Worm (Caenorhabditis elegans) whole organism, early embryonic: ENCODE measurements around the gene sart-3.

Source experiments
- B0310.2 ChIP-seq: sonication (generic microtip); optimal IDR thresholded peaks from 2 replicates; lab custom pipeline; 2016; ENCODE audit warnings: mild to moderate bottlenecking, missing genetic modification characterization, missing compliant biosample characterization
- F13C5.2 ChIP-seq: sonication (generic microtip); optimal IDR thresholded peaks from 2 replicates; lab custom pipeline; 2017; ENCODE audit warnings: mild to moderate bottlenecking, missing genetic modification characterization, inconsistent platforms, missing compliant biosample characterization
- aly-1 ChIP-seq: sonication (generic microtip); optimal IDR thresholded peaks from 2 replicates; lab custom pipeline; 2016; ENCODE audit warnings: missing genetic modification characterization, missing compliant biosample characterization
- ama-1 ChIP-seq: fragments of 150-350 bp; optimal IDR thresholded peaks from 2 replicates; lab custom pipeline; 2014
- ceh-13 ChIP-seq: fragments of 200-800 bp; sonication (Bioruptor generic); optimal IDR thresholded peaks from 2 replicates; lab custom pipeline; 2018; ENCODE audit warnings: mild to moderate bottlenecking, missing genetic modification characterization, missing compliant biosample characterization
- ceh-36 ChIP-seq: sonication (generic microtip); optimal IDR thresholded peaks from 2 replicates; lab custom pipeline; 2016; ENCODE audit warnings: missing genetic modification characterization, inconsistent platforms, missing compliant biosample characterization
- ets-7 ChIP-seq: sonication (generic microtip); optimal IDR thresholded peaks from 2 replicates; lab custom pipeline; 2016; ENCODE audit warnings: missing genotype, missing genetic modification characterization, missing compliant biosample characterization
- flt-1 ChIP-seq: fragments of 200-800 bp; sonication (Bioruptor generic); IDR thresholded peaks from 2 replicates; pipeline ENCODE4 v1.3.6; 2022; ENCODE audit warnings: missing genetic modification characterization, missing compliant biosample characterization
- hmbx-1 ChIP-seq: sonication (generic microtip); optimal IDR thresholded peaks from 2 replicates; lab custom pipeline; 2016; ENCODE audit warnings: mild to moderate bottlenecking, missing genetic modification characterization, missing compliant biosample characterization
- hmg-4 ChIP-seq: fragments of 200-800 bp; sonication (Bioruptor generic); optimal IDR thresholded peaks from 2 replicates; lab custom pipeline; 2018; ENCODE audit warnings: mild to moderate bottlenecking, missing genetic modification characterization, missing compliant biosample characterization
- hnd-1 ChIP-seq: sonication (generic microtip); optimal IDR thresholded peaks from 2 replicates; lab custom pipeline; 2016; ENCODE audit warnings: missing genetic modification characterization, missing compliant biosample characterization
- pes-1 ChIP-seq: fragments of 200-800 bp; sonication (Bioruptor generic); IDR thresholded peaks from 2 replicates; pipeline ENCODE4 v1.3.6; 2022; ENCODE audit warnings: missing genetic modification reagents, missing genetic modification characterization, missing compliant biosample characterization
- scrt-1 ChIP-seq: fragments of 200-800 bp; sonication (Bioruptor generic); IDR thresholded peaks from 2 replicates; pipeline ENCODE4 v1.3.6; 2022; ENCODE audit warnings: missing genetic modification characterization, missing compliant biosample characterization
- sea-1 ChIP-seq: fragments of 200-800 bp; sonication (Bioruptor generic); conservative IDR thresholded peaks from 2 replicates; pipeline ENCODE4 v1.3.6; 2022; ENCODE audit warnings: missing genetic modification characterization, missing compliant biosample characterization
- tbx-11 ChIP-seq: fragments of 200-800 bp; sonication (Bioruptor generic); IDR thresholded peaks from 2 replicates; pipeline ENCODE4 v1.3.6; 2022; ENCODE audit warnings: missing genetic modification characterization, missing compliant biosample characterization
- tbx-37 ChIP-seq: fragments of 200-800 bp; sonication (Bioruptor generic); conservative IDR thresholded peaks from 2 replicates; pipeline ENCODE4 v1.3.6; 2022; ENCODE audit warnings: missing genetic modification reagents, missing genetic modification characterization, missing compliant biosample characterization
- tra-4 ChIP-seq: sonication (generic microtip); optimal IDR thresholded peaks from 2 replicates; lab custom pipeline; 2017; ENCODE audit warnings: missing genetic modification characterization, missing compliant biosample characterization

sart-3 gene

ce11 chrIV:11332751-11333150 is at the start of gene sart-3:
sart-3 (minus strand) TSS chrIV:11332969.
- TF ChIP-seq tra-4 (tag; lab: Kevin White, UChicago): no peak
- TF ChIP-seq ceh-13: no peak
- no peak for TF ChIP-seq F13C5.2 (tag; lab: Kevin White, UChicago)
- no peak for TF ChIP-seq sea-1 (GFP tag; lab: Robert Waterston, UW)
- no peak for TF ChIP-seq ets-7
- no peak for TF ChIP-seq aly-1
- no peak for TF ChIP-seq tbx-11 (GFP tag; lab: Robert Waterston, UW)
- TF ChIP-seq ama-1 (lab: Kevin White, UChicago): no peak
- no peak for TF ChIP-seq hnd-1 (tag; lab: Kevin White, UChicago)
- no peak for TF ChIP-seq ceh-36 (tag; lab: Kevin White, UChicago)

ce11 chrIV:11379254-11379653 is 46.5 kb upstream of the sart-3 start, which contains the start of gene fbxb-76:
fbxb-76 (minus strand) TSS chrIV:11379354.
- no peak for TF ChIP-seq pes-1
- TF ChIP-seq scrt-1 (GFP tag; lab: Robert Waterston, UW): no peak

- no peak for TF ChIP-seq hmbx-1 (tag; lab: Kevin White, UChicago)
- TF ChIP-seq tbx-11 (GFP tag; lab: Robert Waterston, UW): no peak
- TF ChIP-seq sea-1 (GFP tag; lab: Robert Waterston, UW): no peak
- no peak for TF ChIP-seq ceh-36 (tag; lab: Kevin White, UChicago)
- TF ChIP-seq ets-7: no peak
- TF ChIP-seq scrt-1 (GFP tag; lab: Robert Waterston, UW): no peak
- no peak for TF ChIP-seq F13C5.2 (tag; lab: Kevin White, UChicago)
These were observed 44.7 kb upstream of the sart-3 start for ce11 chrIV:11377439-11377838.

- TF ChIP-seq hmbx-1 (tag; lab: Kevin White, UChicago) (no peak), aly-1 (no peak), tbx-11 (GFP tag; lab: Robert Waterston, UW) (no peak), flt-1 (GFP tag; lab: Robert Waterston, UW) (no peak)
These were observed 42.9 kb upstream of the sart-3 start for ce11 chrIV:11375713-11376112.

- no peak for TF ChIP-seq hmbx-1 (tag; lab: Kevin White, UChicago)
- TF ChIP-seq F13C5.2 (tag; lab: Kevin White, UChicago): no peak
- no peak for TF ChIP-seq ets-7
- TF ChIP-seq tra-4 (tag; lab: Kevin White, UChicago): no peak
- TF ChIP-seq scrt-1 (GFP tag; lab: Robert Waterston, UW): no peak
- no peak for TF ChIP-seq tbx-37
- TF ChIP-seq ama-1 (lab: Kevin White, UChicago): no peak
- TF ChIP-seq B0310.2 (tag; lab: Kevin White, UChicago): no peak
These were observed 39.7 kb upstream of the sart-3 start, which contains the start of gene cbd-1 for ce11 chrIV:11372366-11372997. cbd-1 (plus strand) TSS chrIV:11372991.

ce11 chrIV:11371645-11372044 is 38.9 kb upstream of the sart-3 start, which contains the start of gene sec-31:
sec-31 (minus strand) TSS chrIV:11371792.
- no peak for TF ChIP-seq tbx-37

ce11 chrIV:11363806-11364562 is 31.2 kb upstream of the sart-3 start:
- TF ChIP-seq sea-1 (GFP tag; lab: Robert Waterston, UW): no peak
- TF ChIP-seq hmbx-1 (tag; lab: Kevin White, UChicago): no peak
- TF ChIP-seq ceh-13: no peak
- no peak for TF ChIP-seq F13C5.2 (tag; lab: Kevin White, UChicago)
- no peak for TF ChIP-seq tbx-37
- TF ChIP-seq aly-1: no peak
- TF ChIP-seq ama-1 (lab: Kevin White, UChicago): no peak
- no peak for TF ChIP-seq flt-1 (GFP tag; lab: Robert Waterston, UW)
- TF ChIP-seq hmg-4 (GFP tag; lab: Kevin White, UChicago): no peak
- no peak for TF ChIP-seq hnd-1 (tag; lab: Kevin White, UChicago)
- TF ChIP-seq tbx-11 (GFP tag; lab: Robert Waterston, UW): no peak
- no peak for TF ChIP-seq tra-4 (tag; lab: Kevin White, UChicago)
- no peak for TF ChIP-seq ets-7
- TF ChIP-seq B0310.2 (tag; lab: Kevin White, UChicago): no peak
- no peak for TF ChIP-seq ceh-36 (tag; lab: Kevin White, UChicago)
- no peak for TF ChIP-seq scrt-1 (GFP tag; lab: Robert Waterston, UW)

ce11 chrIV:11361409-11361808 is 28.6 kb upstream of the sart-3 start, which contains the start of gene T01G1.4:
T01G1.4 (minus strand) TSS chrIV:11361509.
- TF ChIP-seq ets-7 (no peak), ceh-13 (no peak), hmbx-1 (tag; lab: Kevin White, UChicago) (no peak), tbx-37 (no peak), aly-1 (no peak), F13C5.2 (tag; lab: Kevin White, UChicago) (no peak), ama-1 (lab: Kevin White, UChicago) (no peak), ceh-36 (tag; lab: Kevin White, UChicago) (no peak), tra-4 (tag; lab: Kevin White, UChicago) (no peak), B0310.2 (tag; lab: Kevin White, UChicago) (no peak), hmg-4 (GFP tag; lab: Kevin White, UChicago) (no peak), scrt-1 (GFP tag; lab: Robert Waterston, UW) (no peak), flt-1 (GFP tag; lab: Robert Waterston, UW) (no peak), pes-1 (no peak), hnd-1 (tag; lab: Kevin White, UChicago) (no peak), tbx-11 (GFP tag; lab: Robert Waterston, UW) (no peak), sea-1 (GFP tag; lab: Robert Waterston, UW) (no peak)
